Worm (Caenorhabditis elegans) whole organism, L4/young adult: ENCODE measurements around the gene lpr-4.

Source experiments
- W03F9.2 ChIP-seq: fragments of 150-350 bp; optimal IDR thresholded peaks from 2 replicates; lab custom pipeline; 2014; ENCODE audit warnings: missing biosample characterization, missing genetic modification characterization
- dao-5 ChIP-seq: sonication (generic microtip); optimal IDR thresholded peaks from 2 replicates; lab custom pipeline; 2016; ENCODE audit warnings: missing genotype, missing genetic modification characterization, moderate library complexity, missing compliant biosample characterization
- him-1 ChIP-seq: sonication (generic microtip); optimal IDR thresholded peaks from 2 replicates; lab custom pipeline; 2016; ENCODE audit warnings: missing genotype, missing genetic modification reagents, missing genetic modification characterization, missing compliant biosample characterization

ce11 chrX:11050335-11050734 lies 14.6 kb upstream of the lpr-4 start:
- no peak for TF ChIP-seq him-1 (tag; lab: Kevin White, UChicago)
- no peak for TF ChIP-seq W03F9.2
- no peak for TF ChIP-seq dao-5
